Worm (Caenorhabditis elegans): Measurements from ENCODE around the gene W06D11.1.

DNA sequence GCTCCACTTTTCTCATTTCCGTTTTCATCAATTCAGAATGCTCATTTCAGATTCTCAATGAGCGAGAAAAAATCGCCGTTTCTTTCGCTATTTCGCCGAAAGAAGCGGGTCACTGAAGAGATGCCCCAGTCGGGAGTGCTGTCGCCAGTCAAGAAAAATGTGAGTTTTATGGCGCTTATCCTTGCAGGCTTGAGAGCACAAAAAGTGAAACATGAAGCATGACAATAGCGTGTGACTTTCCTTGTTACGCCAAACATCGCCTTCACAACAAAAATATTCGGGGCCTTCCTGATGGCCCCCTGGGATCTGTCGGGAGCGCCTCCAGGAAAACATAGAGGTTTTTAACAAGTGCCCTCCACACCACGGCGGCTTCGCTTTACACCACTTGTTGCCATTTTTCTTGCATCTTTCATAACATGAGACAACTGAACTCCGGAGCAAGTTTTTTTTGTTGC lies 37.7 kb upstream of the W06D11.1 start, which contains the start of gene E01G6.2:
- TF ChIP-seq T22C8.4 (GFP tag; IDR thresholded peaks at IDR 0.05): no peak
- TF ChIP-seq cog-1 (tag; optimal IDR thresholded peaks at IDR 0.05): no peak
- TF ChIP-seq tab-1 (GFP tag; IDR thresholded peaks at IDR 0.05): no peak
